Worm (Caenorhabditis elegans) whole organism, dauer: ENCODE results near the gene ZK105.3.
"Not testable (repeated sequence)": the region's sequence is repeated elsewhere in the genome, so short reads cannot be mapped to it uniquely, and the experiment has no call there.

Source experiments
- unc-62 ChIP-seq: sonication (generic microtip); optimal IDR thresholded peaks from 2 replicates; lab custom pipeline; 2017; ENCODE audit warnings: missing biosample characterization, missing genetic modification reagents, missing genetic modification characterization

The ZK105.3 gene

DNA sequence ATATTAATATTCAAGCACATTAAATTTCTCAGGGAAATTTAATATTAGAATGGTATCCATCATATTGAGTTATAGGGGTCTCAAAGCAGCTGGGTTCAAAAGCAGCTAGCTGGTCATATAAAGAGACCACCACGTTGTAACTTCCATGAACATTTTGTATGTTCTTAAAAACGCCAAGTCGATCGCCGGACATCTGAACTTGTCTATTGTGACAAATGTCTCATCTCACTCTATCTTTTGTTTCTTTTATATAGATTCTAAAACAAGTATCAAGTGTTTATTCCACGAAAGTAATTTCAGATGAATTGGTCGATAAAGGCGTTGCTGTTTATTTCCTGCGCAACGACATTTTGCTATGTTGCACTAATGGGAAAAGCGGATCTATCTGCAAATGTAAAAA is at the start of gene ZK105.3:
Gene ZK105.3, plus strand, starts transcription at position 301 of the 400 bp plus-strand sequence.
- TF ChIP-seq unc-62 = no peak

DNA sequence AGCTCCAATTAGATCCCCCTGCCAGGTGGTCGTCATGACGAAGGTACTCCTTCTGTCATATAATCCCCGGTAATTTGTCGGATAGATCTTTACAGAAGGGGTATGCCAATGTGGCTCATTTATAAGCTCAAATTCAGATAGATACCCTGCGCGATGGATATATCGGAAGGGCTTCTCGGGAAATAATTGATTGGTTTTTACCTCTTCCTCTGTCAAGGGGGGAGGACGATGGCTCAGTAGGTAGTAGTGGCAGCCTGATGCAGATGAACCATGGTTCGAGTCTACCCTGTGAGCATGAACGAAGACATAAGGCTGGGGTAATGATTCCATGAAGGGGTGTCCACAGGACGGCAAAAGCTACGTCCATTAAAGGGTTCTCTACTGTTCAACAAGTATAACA is 49.8 kb upstream of the ZK105.3 start:
- TF ChIP-seq unc-62 = no peak

DNA sequence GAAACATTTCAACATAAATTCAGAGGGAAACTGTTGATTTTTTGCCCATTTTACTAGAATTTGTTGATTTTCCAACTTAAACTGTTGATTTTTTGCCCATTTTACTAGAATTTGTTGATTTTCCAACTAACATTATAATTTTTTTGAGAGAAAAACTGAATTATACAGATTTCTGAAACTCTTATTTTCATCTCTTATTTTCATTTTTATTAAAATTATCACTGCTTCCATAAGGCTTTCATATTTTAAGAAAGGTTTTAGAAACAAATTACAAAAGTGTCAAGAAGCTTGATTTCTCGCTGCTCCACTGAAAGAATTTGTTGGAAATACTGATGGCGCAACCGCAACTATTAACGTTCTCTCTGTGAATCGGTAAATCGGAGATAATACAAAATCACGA is 47.0 kb upstream of the ZK105.3 start:
- TF ChIP-seq unc-62 = no peak

DNA sequence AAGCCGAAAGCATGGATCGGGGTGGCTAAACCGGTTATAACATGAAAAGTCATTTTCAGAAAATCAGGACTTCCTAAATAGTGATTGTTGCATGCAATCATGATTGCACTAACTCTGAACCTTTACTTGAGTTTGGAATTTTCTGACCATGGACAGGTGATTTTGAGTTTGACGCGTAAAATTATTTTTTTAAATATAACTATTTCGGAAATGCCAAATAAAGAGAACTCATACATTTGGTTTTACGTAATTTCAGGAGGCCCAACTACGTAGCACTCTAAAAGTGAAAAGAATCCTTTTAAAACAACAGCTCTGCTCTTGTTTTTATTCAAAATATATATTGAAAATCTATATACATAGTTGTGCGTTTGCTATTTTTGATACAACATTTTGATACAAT is 45.2 kb upstream of the ZK105.3 start, which contains the start of gene srh-234:
Gene srh-234, minus strand, starts transcription at position 101 of the 400 bp plus-strand sequence.
- TF ChIP-seq unc-62 = no peak

DNA sequence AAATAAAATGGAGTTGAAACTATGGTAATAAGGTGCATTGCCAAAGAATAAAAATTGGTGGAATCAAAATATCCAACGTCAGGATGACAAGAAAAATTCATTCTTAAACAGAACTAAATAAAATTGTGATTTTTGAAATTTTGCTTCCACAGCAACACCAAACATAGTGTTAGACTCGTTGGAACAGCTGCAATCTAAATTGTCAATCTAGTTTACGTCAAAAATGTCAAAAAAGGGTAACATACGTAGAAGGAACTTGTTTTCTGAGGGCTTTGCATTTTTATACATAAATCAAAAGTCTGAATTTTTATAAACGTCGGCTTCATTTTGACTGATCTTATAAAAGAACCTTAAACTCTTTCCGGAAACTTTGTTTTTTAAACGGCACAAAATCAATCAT is 43.4 kb upstream of the ZK105.3 start, which contains the start of gene srh-200:
Gene srh-200, minus strand, starts transcription at position 101 of the 400 bp plus-strand sequence.
- TF ChIP-seq unc-62 = no peak

DNA sequence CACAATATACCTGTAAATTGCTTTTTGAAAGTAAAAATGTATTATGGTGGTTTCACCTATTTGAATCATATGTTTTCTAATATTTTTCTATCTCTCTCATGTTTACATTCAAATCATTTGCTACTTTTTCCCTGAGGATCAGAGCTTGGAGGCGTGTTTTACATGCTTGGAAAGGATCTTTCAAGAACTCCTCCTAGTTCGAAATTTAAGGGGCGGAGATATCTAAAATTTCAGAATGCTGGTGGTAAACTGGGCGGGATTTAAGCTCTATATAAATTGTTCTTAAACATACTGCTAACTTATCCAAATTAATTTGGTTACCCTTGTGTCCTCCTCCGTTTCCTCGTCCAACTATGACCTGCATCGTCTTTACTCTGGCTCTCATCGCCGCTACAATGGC is 29.0 kb upstream of the ZK105.3 start, which contains the start of gene C12D5.5:
Gene C12D5.5, plus strand, starts transcription at position 301 of the 400 bp plus-strand sequence.
- no peak for TF ChIP-seq unc-62

DNA sequence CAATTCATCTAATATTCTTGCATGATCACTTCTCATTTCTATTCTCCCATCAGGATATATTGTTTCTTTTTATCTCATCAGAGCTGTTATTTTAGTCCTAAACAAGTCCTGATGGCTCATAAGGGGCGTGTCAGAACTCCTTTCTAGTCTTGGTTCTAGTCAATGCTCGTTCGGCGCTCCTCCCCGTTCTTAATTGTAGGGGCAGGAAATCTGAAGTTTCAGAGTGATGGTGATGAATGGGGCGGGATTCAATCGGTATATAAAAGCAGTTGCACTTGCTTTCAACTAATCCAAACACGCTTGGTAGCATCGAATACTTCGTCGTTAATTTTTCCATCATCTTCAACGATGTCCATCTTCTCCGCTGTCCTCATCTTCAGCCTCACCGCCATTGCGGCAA is 24.7 kb upstream of the ZK105.3 start, which contains the start of gene C12D5.4:
Gene C12D5.4, plus strand, starts transcription at position 301 of the 400 bp plus-strand sequence.
- no peak for TF ChIP-seq unc-62

DNA sequence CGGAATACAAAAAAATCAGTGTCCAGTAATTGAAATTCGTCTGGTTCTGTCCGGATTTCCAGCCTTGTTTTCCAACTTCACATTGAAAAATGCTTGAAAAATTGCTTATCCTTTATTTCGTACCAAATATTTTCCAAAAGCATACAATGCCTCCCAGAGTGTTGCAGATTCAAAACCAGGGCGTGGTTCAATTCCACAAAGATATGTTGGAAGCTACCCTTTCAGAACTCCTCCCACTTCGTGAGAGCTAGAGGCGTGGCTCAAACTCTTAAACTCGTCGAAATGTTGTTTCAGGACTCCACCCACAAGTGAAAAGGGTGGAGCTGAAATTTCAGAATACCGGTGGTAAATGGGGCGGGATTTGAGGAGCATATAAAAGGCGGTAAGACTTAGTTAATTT is 21.0 kb upstream of the ZK105.3 start, which contains the start of gene C12D5.3:
Gene C12D5.3, plus strand, starts transcription at position 301 of the 400 bp plus-strand sequence.
- TF ChIP-seq unc-62 = no peak

DNA sequence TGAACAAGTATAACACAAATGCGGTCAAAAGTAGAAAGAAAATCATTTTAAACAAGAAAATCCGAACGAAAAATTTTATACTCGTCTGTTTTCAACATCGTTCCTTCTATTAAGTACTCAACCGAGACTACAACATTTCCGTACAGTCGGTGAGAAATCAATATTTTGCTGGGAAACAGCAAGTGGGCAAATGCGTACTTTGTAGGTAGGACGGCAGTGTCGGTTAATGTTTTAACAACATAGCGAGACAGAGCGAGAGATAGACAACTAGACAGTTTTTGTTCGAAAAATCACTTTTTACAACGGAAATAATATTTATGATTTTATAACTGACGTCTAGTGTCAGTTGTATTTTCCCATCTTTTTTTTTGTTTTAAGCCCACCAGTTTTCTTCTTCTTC is 15.6 kb upstream of the ZK105.3 start, which contains the start of gene cyp-33A1:
Gene cyp-33A1, minus strand, starts transcription at position 72 of the 400 bp plus-strand sequence.
- no peak for TF ChIP-seq unc-62

DNA sequence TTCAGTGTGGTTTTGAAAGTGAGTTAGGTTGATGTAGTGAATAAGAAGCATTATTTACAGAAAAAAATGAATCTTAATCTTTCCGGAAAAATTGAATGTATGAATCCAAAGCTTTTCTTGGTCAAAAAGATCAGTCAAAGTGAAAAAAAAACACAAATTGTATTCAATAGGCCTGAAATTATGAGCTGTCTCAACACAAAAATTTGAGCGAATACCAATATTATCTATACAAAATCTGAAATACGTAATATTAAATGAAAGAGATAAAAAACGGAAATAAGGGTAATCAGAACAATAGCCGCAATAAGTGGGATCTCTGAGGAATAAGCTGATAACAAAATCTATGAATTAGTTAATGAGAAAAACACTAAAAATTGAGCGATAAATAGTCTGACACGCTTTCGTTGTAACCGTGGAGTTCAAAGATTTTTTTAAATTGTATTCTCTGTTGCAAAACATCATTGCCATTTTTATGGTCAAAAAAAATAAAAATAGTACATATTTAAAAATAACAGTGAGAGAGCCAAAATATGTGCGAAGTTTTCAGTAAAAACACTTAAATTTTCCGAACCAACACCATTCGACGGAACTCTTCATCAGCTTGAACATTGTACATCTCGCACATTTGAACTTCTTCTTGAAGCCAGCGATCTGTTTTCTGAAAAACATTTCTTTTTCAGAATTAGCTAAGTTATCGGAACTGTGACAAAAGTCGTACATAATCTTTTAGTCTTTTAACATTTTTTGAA is 12.9 kb upstream of the ZK105.3 start, which contains the start of gene sre-11:
Gene sre-11, minus strand, starts transcription at position 51 of the 749 bp plus-strand sequence.
- TF ChIP-seq unc-62 = no peak

DNA sequence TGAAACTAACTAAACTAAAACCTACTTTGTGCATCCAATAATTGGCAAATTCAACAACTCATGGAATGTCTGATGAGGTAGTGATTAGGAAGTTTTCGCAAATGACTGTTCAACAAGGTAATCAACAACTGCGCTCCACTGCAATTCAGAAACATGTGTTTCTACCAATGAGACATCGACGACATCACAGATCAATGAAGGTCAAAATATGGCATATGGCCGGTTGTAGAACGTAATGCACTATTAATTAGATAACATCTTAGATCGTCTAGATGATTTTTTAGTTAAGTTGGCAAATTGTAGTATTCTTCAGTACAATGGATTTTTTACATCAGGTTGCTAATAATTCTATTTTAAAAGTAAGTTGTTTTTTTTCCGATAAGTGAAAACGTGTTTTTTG is 10.8 kb upstream of the ZK105.3 start, which contains the start of the genes nhr-94 and nhr-152:
Gene nhr-94, minus strand, starts transcription at position 147 of the 400 bp plus-strand sequence.
Gene nhr-152, plus strand, starts transcription at position 162 of the 400 bp plus-strand sequence.
- TF ChIP-seq unc-62 = no peak

DNA sequence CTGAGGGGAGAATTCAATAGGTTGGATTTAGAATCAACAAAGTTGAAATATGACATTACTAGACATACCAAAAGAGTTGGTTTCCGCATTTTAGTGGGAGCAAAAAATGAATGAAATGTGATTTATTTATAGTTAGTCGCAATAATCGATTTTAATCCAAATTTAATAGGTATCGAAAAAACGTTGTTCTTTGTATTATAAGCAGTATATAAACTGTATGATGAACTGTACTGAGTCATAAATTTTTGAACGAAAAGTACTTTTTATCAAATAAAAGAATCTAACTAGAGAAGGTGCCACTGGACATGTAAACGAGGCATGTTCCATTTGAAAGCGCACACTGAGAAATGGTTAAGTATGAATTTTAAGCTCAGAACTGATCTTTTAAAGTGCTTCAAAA is 7.1 kb upstream of the ZK105.3 start, which contains the start of gene C12D5.9:
Gene C12D5.9, minus strand, starts transcription at position 101 of the 400 bp plus-strand sequence.
- TF ChIP-seq unc-62 = no peak

DNA sequence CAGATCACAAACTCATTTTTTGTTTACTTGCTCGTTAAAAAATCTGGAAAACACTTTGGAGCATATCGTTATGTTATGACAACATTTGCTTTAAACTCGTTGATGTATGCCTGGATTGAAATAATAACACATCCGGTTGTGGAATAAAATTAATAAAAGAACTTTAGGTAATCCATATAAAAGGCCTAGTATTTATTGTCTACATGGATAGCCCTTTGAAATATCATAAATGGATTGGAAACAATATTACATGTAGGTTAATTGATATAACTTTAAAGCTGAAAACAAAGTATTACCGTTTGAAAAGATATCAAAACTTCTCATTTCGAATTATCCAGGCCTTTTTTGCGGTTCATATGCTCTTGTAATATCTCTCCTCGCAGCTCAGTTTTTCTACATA is 6.3 kb upstream of the ZK105.3 start:
- no peak for TF ChIP-seq unc-62

DNA sequence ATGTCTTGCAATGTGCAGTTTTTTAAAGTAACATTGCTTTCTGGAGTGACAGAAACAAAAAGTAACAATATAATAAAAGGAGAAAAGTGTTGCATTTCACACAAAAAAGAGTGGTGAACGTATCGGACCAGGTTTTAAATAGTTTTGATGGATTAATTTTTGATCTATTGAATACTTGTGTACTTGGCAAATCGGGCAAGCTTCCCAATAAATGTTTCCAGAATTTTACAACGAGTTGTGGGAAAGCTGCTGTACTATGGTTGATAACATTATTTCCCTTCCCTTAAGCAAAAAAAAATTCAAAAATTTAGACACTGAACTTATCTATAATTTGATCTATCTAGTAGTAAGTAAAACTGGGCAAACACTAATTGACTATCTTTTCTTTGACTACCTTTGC is 3.5 kb upstream of the ZK105.3 start, which contains the start of gene C12D5.10:
Gene C12D5.10, minus strand, starts transcription at position 101 of the 400 bp plus-strand sequence.
- TF ChIP-seq unc-62 = no peak

DNA sequence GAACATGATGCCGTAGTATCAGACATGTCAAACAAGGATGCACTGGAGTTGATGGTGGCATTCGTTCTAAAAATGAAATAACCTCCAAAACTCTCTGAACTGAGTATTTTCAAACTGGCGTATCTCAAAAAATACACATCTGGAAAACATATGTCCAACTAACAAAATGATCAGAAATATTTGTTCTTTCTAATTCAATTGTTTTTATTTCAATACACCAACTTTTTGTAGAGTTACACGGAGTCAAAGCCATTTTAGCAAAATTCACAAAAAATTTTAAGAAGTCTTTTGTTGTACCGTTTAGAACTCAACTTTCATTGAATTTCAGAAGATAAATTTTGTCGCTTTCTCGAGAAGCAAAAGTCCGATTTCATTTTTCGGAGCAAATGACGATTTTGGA is 6.6 kb downstream of the ZK105.3 start, which contains the start of gene srsx-40:
Gene srsx-40, minus strand, starts transcription at position 101 of the 400 bp plus-strand sequence.
- not testable (repeated sequence) for TF ChIP-seq unc-62

DNA sequence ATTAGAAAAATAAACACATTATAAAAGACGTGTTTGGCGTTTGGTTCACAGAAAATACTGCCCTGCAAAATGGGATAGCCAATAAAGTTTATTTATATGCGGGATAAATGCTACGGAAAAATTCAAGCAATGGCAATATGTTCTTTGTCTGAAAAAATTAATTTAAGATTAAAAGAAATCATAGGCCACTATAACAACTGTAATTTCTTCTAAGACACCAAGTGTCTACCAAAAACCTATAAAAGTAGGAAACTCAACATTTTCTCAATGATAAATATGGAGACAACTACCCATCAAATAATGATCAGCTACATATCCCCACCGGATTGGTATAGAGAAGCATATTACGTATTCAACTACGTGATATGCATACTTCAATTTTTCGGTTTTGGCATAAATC is 8.4 kb downstream of the ZK105.3 start, which contains the start of gene srw-3:
Gene srw-3, plus strand, starts transcription at position 301 of the 400 bp plus-strand sequence.
- TF ChIP-seq unc-62 = no peak

DNA sequence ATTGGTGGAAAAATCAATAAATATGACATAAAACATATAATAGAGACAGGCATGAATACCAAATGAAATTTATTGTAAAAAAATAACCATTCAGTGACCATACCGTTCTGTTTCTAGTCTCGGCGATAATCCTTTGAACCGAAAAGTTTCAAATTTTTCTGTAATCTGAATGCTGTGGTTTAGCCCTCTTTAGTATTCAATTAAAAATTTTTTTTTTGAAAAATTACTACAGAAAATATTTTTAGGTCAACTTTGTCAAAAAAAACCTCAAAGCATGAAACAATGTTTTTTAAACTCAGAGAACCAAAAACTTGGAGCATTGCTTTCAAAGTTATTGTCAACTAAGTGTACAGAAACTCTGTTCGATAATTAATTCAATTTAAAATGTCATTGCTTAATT is 11.6 kb downstream of the ZK105.3 start, which contains the start of gene ZK105.11:
Gene ZK105.11, minus strand, starts transcription at position 101 of the 400 bp plus-strand sequence.
- no peak for TF ChIP-seq unc-62
